Worm (Caenorhabditis elegans): ENCODE results near the gene F25H8.2.

- no peak for TF ChIP-seq F49E8.2 (tag; optimal IDR thresholded peaks at IDR 0.05; ENCODE audit: borderline replicate concordance)
- no peak for TF ChIP-seq ZK546.5 (tag; optimal IDR thresholded peaks at IDR 0.05)
- TF ChIP-seq snpc-4 (tag; optimal IDR thresholded peaks at IDR 0.05), result no peak
- no peak for TF ChIP-seq ceh-62 (tag; optimal IDR thresholded peaks at IDR 0.05)
These were observed 44.2 kb downstream of the F25H8.2 start, which contains the start of gene C47E12.14 for ce11 chrIV:9976284-9976683.

Measured in whole organism, L4 larva.